Worm (Caenorhabditis elegans): Measurements from ENCODE around the gene W04G3.5.

DNA sequence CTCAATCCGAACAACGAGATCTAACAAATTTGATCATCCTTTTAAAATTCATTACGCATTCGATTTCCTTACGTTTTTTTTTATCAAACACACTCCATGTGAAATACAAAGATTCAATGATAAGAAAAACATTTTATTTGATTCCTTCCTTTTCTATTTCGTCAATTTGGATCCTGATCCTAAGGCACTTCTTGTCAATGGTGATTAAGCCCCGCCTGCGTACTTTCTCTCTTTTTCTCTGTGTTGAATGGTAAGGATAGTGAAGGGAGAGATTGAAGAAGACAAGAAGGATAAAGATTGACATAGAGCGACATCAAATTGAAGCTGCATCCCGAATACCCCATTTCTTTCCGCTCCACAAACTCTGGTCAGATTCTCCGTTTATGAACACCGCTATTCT, 35.7 kb downstream of the W04G3.5 start, which contains the start of gene grd-1:
- TF ChIP-seq unc-62 (GFP tag; optimal IDR thresholded peaks at IDR 0.05) (no peak), snpc-4 (tag; optimal IDR thresholded peaks at IDR 0.05) (no peak), unc-39 (tag; optimal IDR thresholded peaks at IDR 0.05) (no peak), lin-13 (GFP tag; optimal IDR thresholded peaks at IDR 0.05) (no peak)
